Fruit fly (Drosophila melanogaster) whole organism, embryonic: Measurements from ENCODE around the gene CG43993.

ENCODE experiments used
- Aef1 ChIP-seq: fragments of 200-800 bp; sonication (Bioruptor generic); IDR thresholded peaks from 3 replicates; pipeline ENCODE4 v1.3.6; 2022; ENCODE audit warnings: missing biosample characterization, missing genetic modification characterization
- Antp ChIP-seq: fragments of 200-800 bp; sonication (Bioruptor generic); optimal IDR thresholded peaks from 3 replicates; lab custom pipeline; 2016; ENCODE audit warnings: missing biosample characterization, missing genetic modification characterization
- Bgb ChIP-seq: fragments of 200-800 bp; sonication (Bioruptor generic); IDR thresholded peaks from 2 replicates; pipeline ENCODE4 v1.3.6; 2022; ENCODE audit warnings: missing biosample characterization, missing genetic modification characterization; ENCODE audit not compliant: partially characterized antibody
- CG1024 ChIP-seq: fragments of 200-800 bp; sonication (Bioruptor generic); IDR thresholded peaks from 2 replicates; pipeline ENCODE4 v1.3.6; 2022; ENCODE audit warnings: missing biosample characterization, missing genetic modification characterization
- CG10979 ChIP-seq: fragments of 200-800 bp; sonication (Bioruptor generic); optimal IDR thresholded peaks from 2 replicates; lab custom pipeline; 2018; ENCODE audit warnings: missing biosample characterization, mild to moderate bottlenecking, missing genetic modification characterization, moderate library complexity
- CG13424 ChIP-seq: fragments of 200-800 bp; sonication (Bioruptor generic); optimal IDR thresholded peaks from 2 replicates; lab custom pipeline; 2019; ENCODE audit warnings: missing biosample characterization, mild to moderate bottlenecking, missing genetic modification characterization, moderate library complexity
- CG14014 ChIP-seq: fragments of 200-800 bp; sonication (Bioruptor generic); IDR thresholded peaks from 2 replicates; pipeline ENCODE4 v1.3.6; 2022; ENCODE audit warnings: missing biosample characterization, missing genetic modification characterization
- CG14050 ChIP-seq: fragments of 200-800 bp; sonication (Bioruptor generic); IDR thresholded peaks from 3 replicates; pipeline ENCODE4 v1.3.6; 2022; ENCODE audit warnings: missing biosample characterization, missing genetic modification characterization
- CG14710 ChIP-seq: fragments of 200-800 bp; sonication (Bioruptor generic); optimal IDR thresholded peaks from 3 replicates; lab custom pipeline; 2019; ENCODE audit warnings: missing biosample characterization, mild to moderate bottlenecking, missing genetic modification characterization, moderate library complexity
- CG1603 ChIP-seq: fragments of 200-800 bp; sonication (Bioruptor generic); optimal IDR thresholded peaks from 2 replicates; lab custom pipeline; 2019; ENCODE audit warnings: missing biosample characterization, mild to moderate bottlenecking, missing genetic modification characterization, moderate library complexity
- CG1647 ChIP-seq: fragments of 200-800 bp; sonication (Bioruptor generic); optimal IDR thresholded peaks from 3 replicates; lab custom pipeline; 2016; ENCODE audit warnings: missing biosample characterization, missing genetic modification characterization
- CG2199 ChIP-seq: fragments of 200-800 bp; sonication (Bioruptor generic); IDR thresholded peaks from 3 replicates; pipeline ENCODE4 v1.3.6; 2022; ENCODE audit warnings: missing biosample characterization, missing genetic modification characterization
- CG31224 ChIP-seq: fragments of 200-800 bp; sonication (Bioruptor generic); IDR thresholded peaks from 2 replicates; pipeline ENCODE4 v1.3.6; 2022; ENCODE audit warnings: missing biosample characterization, missing genetic modification characterization
- CG33213 ChIP-seq: fragments of 200-800 bp; sonication (Bioruptor generic); optimal IDR thresholded peaks from 3 replicates; lab custom pipeline; 2016; ENCODE audit warnings: missing biosample characterization, missing genetic modification characterization
- CG3726 ChIP-seq: fragments of 200-800 bp; sonication (Bioruptor generic); IDR thresholded peaks from 3 replicates; pipeline ENCODE4, ENCODE4 v1.3.6; 2022; ENCODE audit warnings: missing biosample characterization, missing genetic modification characterization
- CG4617 ChIP-seq: fragments of 200-800 bp; sonication (Bioruptor generic); optimal IDR thresholded peaks from 3 replicates; lab custom pipeline; 2016; ENCODE audit warnings: missing biosample characterization, missing genetic modification characterization, borderline replicate concordance
- CG5245 ChIP-seq: fragments of 200-800 bp; sonication (Bioruptor generic); optimal IDR thresholded peaks from 3 replicates; lab custom pipeline; 2016; ENCODE audit warnings: missing biosample characterization, missing genetic modification characterization
- CG7987 ChIP-seq: fragments of 200-800 bp; sonication (Bioruptor generic); optimal IDR thresholded peaks from 2 replicates; lab custom pipeline; 2018; ENCODE audit warnings: missing biosample characterization, mild to moderate bottlenecking, missing genetic modification characterization, moderate library complexity
- CG8359 ChIP-seq: fragments of 200-800 bp; sonication (Bioruptor generic); optimal IDR thresholded peaks from 2 replicates; lab custom pipeline; 2017; ENCODE audit warnings: missing biosample characterization, mild to moderate bottlenecking, missing genetic modification characterization, borderline replicate concordance
- CG8388 ChIP-seq: fragments of 200-800 bp; sonication (Bioruptor generic); optimal IDR thresholded peaks from 2 replicates; lab custom pipeline; 2019; ENCODE audit warnings: missing biosample characterization, mild to moderate bottlenecking, missing genetic modification characterization, moderate library complexity
- CG8924 ChIP-seq: fragments of 200-800 bp; optimal IDR thresholded peaks from 3 replicates; lab custom pipeline; 2019; ENCODE audit warnings: missing biosample characterization, mild to moderate bottlenecking, missing genetic modification characterization, moderate library complexity
- CTCF ChIP-seq: fragments of 200-800 bp; sonication (Bioruptor generic); optimal IDR thresholded peaks from 2 replicates; lab custom pipeline; 2017; ENCODE audit warnings: missing biosample characterization, mild to moderate bottlenecking, missing genetic modification characterization, moderate library complexity
- Dip2 ChIP-seq: fragments of 200-800 bp; sonication (Bioruptor generic); IDR thresholded peaks from 2 replicates; pipeline ENCODE4 v1.3.6; 2022; ENCODE audit warnings: missing biosample characterization, missing genetic modification characterization
- Drgx ChIP-seq: fragments of 200-800 bp; sonication (Bioruptor generic); IDR thresholded peaks from 2 replicates; pipeline ENCODE4 v1.3.6; 2022; ENCODE audit warnings: missing biosample characterization, missing genetic modification characterization
- HLH3B ChIP-seq: fragments of 200-800 bp; sonication (Bioruptor generic); IDR thresholded peaks from 2 replicates; pipeline ENCODE4 v1.3.6; 2022; ENCODE audit warnings: missing biosample characterization, missing genetic modification characterization
- Hmr ChIP-seq: fragments of 200-800 bp; sonication (Bioruptor generic); optimal IDR thresholded peaks from 3 replicates; lab custom pipeline; 2017; ENCODE audit warnings: mild to moderate bottlenecking, missing biosample characterization, missing genetic modification reagents, missing genetic modification characterization
- MBD-R2 ChIP-seq: fragments of 200-800 bp; sonication (Bioruptor generic); IDR thresholded peaks from 2 replicates; pipeline ENCODE4 v1.3.6; 2022; ENCODE audit warnings: missing biosample characterization, missing genetic modification characterization
- Opbp ChIP-seq: fragments of 200-800 bp; sonication (Bioruptor generic); IDR thresholded peaks from 3 replicates; pipeline ENCODE4 v1.3.6; 2022; ENCODE audit warnings: missing biosample characterization, missing genetic modification characterization; ENCODE audit not compliant: partially characterized antibody
- Ravus ChIP-seq: fragments of 200-800 bp; sonication (Bioruptor generic); IDR thresholded peaks from 2 replicates; pipeline ENCODE4 v1.3.6; 2022; ENCODE audit warnings: missing biosample characterization, missing genetic modification characterization
- Xbp1 ChIP-seq: fragments of 200-800 bp; sonication (Bioruptor generic); optimal IDR thresholded peaks from 3 replicates; lab custom pipeline; 2016; ENCODE audit warnings: missing biosample characterization, mild to moderate bottlenecking, missing genetic modification characterization
- bowl ChIP-seq: fragments of 200-800 bp; sonication (Bioruptor generic); IDR thresholded peaks from 2 replicates; pipeline ENCODE4 v1.3.6; 2022; ENCODE audit warnings: missing biosample characterization, missing genetic modification characterization
- crc ChIP-seq: fragments of 200-800 bp; sonication (Bioruptor generic); optimal IDR thresholded peaks from 2 replicates; lab custom pipeline; 2016; ENCODE audit warnings: missing biosample characterization, missing genetic modification characterization
- crol ChIP-seq: fragments of 200-800 bp; sonication (Bioruptor generic); IDR thresholded peaks from 2 replicates; pipeline ENCODE4 v1.3.6; 2022; ENCODE audit warnings: missing biosample characterization, missing genetic modification characterization
- cwo ChIP-seq: fragments of 200-800 bp; sonication (Bioruptor generic); optimal IDR thresholded peaks from 3 replicates; lab custom pipeline; 2017; ENCODE audit warnings: missing biosample characterization, missing genetic modification characterization, mild to moderate bottlenecking, moderate library complexity, missing genetic modification reagents
- fd64A ChIP-seq: fragments of 200-800 bp; sonication (Bioruptor generic); optimal IDR thresholded peaks from 3 replicates; lab custom pipeline; 2018; ENCODE audit warnings: missing biosample characterization, mild to moderate bottlenecking, missing genetic modification characterization
- gfzf ChIP-seq: fragments of 200-800 bp; sonication (Bioruptor generic); optimal IDR thresholded peaks from 2 replicates; lab custom pipeline; 2016; ENCODE audit warnings: missing biosample characterization, mild to moderate bottlenecking, missing genetic modification characterization, moderate library complexity
- h ChIP-seq: fragments of >200 bp; optimal IDR thresholded peaks from 2 replicates; lab custom pipeline; 2017
- lab ChIP-seq: fragments of 200-800 bp; sonication (Bioruptor generic); optimal IDR thresholded peaks from 3 replicates; lab custom pipeline; 2017; ENCODE audit warnings: missing biosample characterization, missing genetic modification characterization, mild to moderate bottlenecking, moderate library complexity, missing genetic modification reagents
- lmd ChIP-seq: fragments of 200-800 bp; sonication (Bioruptor generic); IDR thresholded peaks from 2 replicates; pipeline ENCODE4 v1.3.6; 2022; ENCODE audit warnings: missing biosample characterization, missing genetic modification characterization
- phol ChIP-seq: fragments of 200-800 bp; sonication (Bioruptor generic); optimal IDR thresholded peaks from 3 replicates; lab custom pipeline; 2018; ENCODE audit warnings: missing biosample characterization, mild to moderate bottlenecking, missing genetic modification characterization, moderate library complexity
- pita ChIP-seq: fragments of 200-800 bp; sonication (Bioruptor generic); optimal IDR thresholded peaks from 2 replicates; lab custom pipeline; 2017; ENCODE audit warnings: missing biosample characterization, mild to moderate bottlenecking, missing genetic modification characterization
- pros ChIP-seq: fragments of 200-800 bp; sonication (Bioruptor generic); optimal IDR thresholded peaks from 3 replicates; lab custom pipeline; 2019; ENCODE audit warnings: missing biosample characterization, mild to moderate bottlenecking, missing genetic modification characterization, moderate library complexity
- sens-2 ChIP-seq: fragments of 200-800 bp; sonication (Bioruptor generic); IDR thresholded peaks from 2 replicates; pipeline ENCODE4 v1.3.6; 2022; ENCODE audit warnings: missing biosample characterization, missing genetic modification characterization
- seq ChIP-seq: fragments of 200-800 bp; sonication (Bioruptor generic); IDR thresholded peaks from 2 replicates; pipeline ENCODE4 v1.3.6; 2022; ENCODE audit warnings: missing biosample characterization, missing genetic modification characterization
- sob ChIP-seq: fragments of 200-800 bp; sonication (Bioruptor generic); IDR thresholded peaks from 2 replicates; pipeline ENCODE4 v1.3.6; 2022; ENCODE audit warnings: missing biosample characterization, missing genetic modification characterization
- stwl ChIP-seq: fragments of 200-800 bp; sonication (Bioruptor generic); optimal IDR thresholded peaks from 3 replicates; lab custom pipeline; 2018; ENCODE audit warnings: missing biosample characterization, mild to moderate bottlenecking, missing genetic modification characterization, moderate library complexity
- toy ChIP-seq: fragments of 200-800 bp; sonication (Bioruptor generic); IDR thresholded peaks from 2 replicates; pipeline ENCODE4 v1.3.6; 2022; ENCODE audit warnings: missing biosample characterization, missing genetic modification characterization
- yki ChIP-seq: fragments of >200 bp; optimal IDR thresholded peaks from 3 replicates; lab custom pipeline; 2018

CG43993 gene

DNA sequence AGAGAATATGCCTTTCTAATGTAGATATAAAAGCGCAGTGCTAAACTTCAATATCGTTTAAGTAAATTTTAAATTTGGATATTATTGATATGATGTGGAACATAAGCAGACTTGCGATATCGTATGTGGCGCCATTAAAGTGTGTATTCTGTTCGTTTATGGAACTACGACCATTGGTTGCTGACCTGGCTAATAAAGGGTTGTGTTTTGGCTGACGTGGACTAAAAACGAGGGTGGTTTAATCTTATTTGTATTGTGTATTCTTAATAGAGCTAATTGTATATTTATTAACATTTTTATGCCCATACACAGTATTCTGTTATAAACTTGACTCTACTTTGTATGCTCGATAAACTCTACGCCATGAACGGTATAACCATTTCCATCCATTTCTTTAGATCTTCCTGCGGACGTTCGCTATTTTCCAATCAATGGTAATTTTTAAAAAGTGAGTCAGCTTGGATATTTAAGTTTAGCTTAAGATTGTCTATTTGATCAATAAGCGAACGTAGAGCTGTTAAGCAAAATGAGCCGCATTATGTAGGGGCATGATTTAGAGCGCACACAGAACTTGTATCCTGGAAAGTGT is 34.4 kb downstream of the CG43993 start (continued):
- TF ChIP-seq sob (GFP tag; lab: Robert Waterston, UW) (no peak), Ravus (GFP tag; lab: Robert Waterston, UW) (no peak), Xbp1 (no peak), CG8388 (GFP tag; lab: Kevin White, UChicago) (no peak), CG14014 (GFP tag; lab: Robert Waterston, UW) (no peak), CTCF (GFP tag; lab: Kevin White, UChicago) (peak; percentile 95), CG1603 (tag; lab: Kevin White, UChicago) (peak; percentile 44), CG13424 (tag; lab: Kevin White, UChicago) (no peak), sens-2 (GFP tag; lab: Robert Waterston, UW) (no peak), CG31224 (GFP tag; lab: Robert Waterston, UW) (no peak), CG33213 (peak; percentile 17), CG7987 (peak; percentile 27), gfzf (GFP tag; lab: Kevin White, UChicago) (peak; percentile 18), CG10979 (tag; lab: Kevin White, UChicago) (peak; percentile 26), CG14710 (tag; lab: Kevin White, UChicago) (peak; percentile 46), CG1647 (GFP tag; lab: Kevin White, UChicago) (no peak), Hmr (GFP tag; lab: Kevin White, UChicago) (peak; percentile 11), h (lab: Kevin White, UChicago) (no peak), stwl (tag; lab: Kevin White, UChicago) (peak; percentile 78), HLH3B (GFP tag; lab: Robert Waterston, UW) (no peak), Opbp (GFP tag; lab: Robert Waterston, UW) (no peak), pros (peak; percentile 2), crc (GFP tag; lab: Kevin White, UChicago) (no peak), phol (tag; lab: Kevin White, UChicago) (peak; percentile 3), Aef1 (no peak), crol (GFP tag; lab: Robert Waterston, UW) (no peak), CG8924 (tag; lab: Kevin White, UChicago) (no peak), CG2199 (GFP tag; lab: Robert Waterston, UW) (peak; percentile 79; the same call in 2 of the 3 replicates), Dip2 (GFP tag; lab: Robert Waterston, UW) (no peak), MBD-R2 (GFP tag; lab: Robert Waterston, UW) (peak; percentile 20; the same call in 1 of the 2 replicates), toy (GFP tag; lab: Robert Waterston, UW) (no peak), fd64A (no peak), CG1024 (GFP tag; lab: Robert Waterston, UW) (no peak), Bgb (GFP tag; lab: Robert Waterston, UW) (peak; percentile 39; the same call in 1 of the 2 replicates), pita (GFP tag; lab: Kevin White, UChicago) (peak; percentile 63), CG14050 (GFP tag; lab: Robert Waterston, UW) (no peak), lab (no peak), Antp (GFP tag; lab: Kevin White, UChicago) (no peak), CG3726 (GFP tag; lab: Robert Waterston, UW) (no peak)

DNA sequence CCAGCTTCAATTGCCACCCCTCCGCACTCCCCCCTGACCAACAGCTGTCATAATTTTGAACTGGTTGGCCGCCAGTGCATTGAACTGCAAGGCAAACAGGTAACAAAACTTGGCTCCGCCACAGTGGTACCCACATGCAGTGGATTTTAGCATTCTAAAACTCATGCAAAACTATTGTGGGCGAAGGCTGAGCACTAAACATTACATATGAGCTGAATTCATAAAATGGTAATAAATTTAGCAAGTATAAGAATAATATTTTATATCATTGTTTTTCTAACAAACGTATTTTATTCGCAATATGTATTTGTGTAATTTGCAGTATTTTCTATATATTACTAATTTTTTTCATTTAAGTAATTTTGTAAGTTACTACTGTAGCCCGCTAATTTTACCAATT is 40.0 kb downstream of the CG43993 start:
- no peak for TF ChIP-seq bowl
- no peak for TF ChIP-seq CG5245 (GFP tag; lab: Kevin White, UChicago)
- no peak for TF ChIP-seq CG8359 (GFP tag; lab: Kevin White, UChicago)
- no peak for TF ChIP-seq yki (lab: Kevin White, UChicago)
- no peak for TF ChIP-seq cwo (GFP tag; lab: Kevin White, UChicago)
- peak; percentile 82 for TF ChIP-seq Drgx (GFP tag; lab: Robert Waterston, UW)
- no peak for TF ChIP-seq seq (GFP tag; lab: Robert Waterston, UW)
- TF ChIP-seq lmd (GFP tag; lab: Robert Waterston, UW): no peak
- TF ChIP-seq CG4617 (GFP tag; lab: Kevin White, UChicago): no peak
- TF ChIP-seq crol (GFP tag; lab: Robert Waterston, UW): peak; percentile 32; the same call in 1 of the 2 replicates
- TF ChIP-seq, all 482 proteins: peak for 2
